Worm (Caenorhabditis elegans): ENCODE measurements around the gene rpn-3.

rpn-3 gene

DNA sequence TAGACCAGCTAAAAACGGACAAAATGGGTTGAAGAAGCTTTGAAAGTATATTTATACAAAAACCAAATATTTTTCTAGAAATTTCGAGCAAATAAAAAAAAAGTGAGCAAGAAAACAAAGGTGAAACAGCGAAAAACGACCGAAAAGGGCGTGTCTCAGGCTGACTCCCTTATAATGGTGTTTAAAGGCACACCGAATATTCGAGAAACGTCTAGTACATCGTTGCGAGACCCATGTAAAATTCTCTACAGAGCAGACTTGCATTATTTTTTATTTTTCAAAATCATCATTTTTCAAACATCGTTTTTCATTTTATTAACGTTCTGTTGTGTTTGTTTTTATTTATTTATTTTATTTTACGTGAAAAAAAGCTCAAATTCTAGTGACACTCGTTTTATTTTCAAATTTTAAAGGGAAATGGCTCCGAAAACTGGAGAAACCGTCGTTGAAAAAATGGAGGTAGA lies at the start of gene rpn-3:
rpn-3 (plus strand) TSS at position 414 of the 464 bp plus-strand sequence.
- TF ChIP-seq hmg-1.1 (GFP tag; IDR thresholded peaks at IDR 0.05) (peak; percentile 84), tag-97 (GFP tag; IDR thresholded peaks at IDR 0.05) (no peak), sdz-12 (GFP tag; optimal IDR thresholded peaks at IDR 0.05) (no peak), daf-16 (GFP tag; optimal IDR thresholded peaks at IDR 0.05) (peak; percentile 73 to 96), daf-16 (tag; optimal IDR thresholded peaks at IDR 0.05) (peak; percentile 84), ZK546.5 (tag; optimal IDR thresholded peaks at IDR 0.05) (no peak), nhr-41 (GFP tag; IDR thresholded peaks at IDR 0.05) (peak; percentile 21; the same call in 1 of the 2 replicates), nhr-111 (GFP tag; optimal IDR thresholded peaks at IDR 0.05) (no peak), lin-1 (GFP tag; IDR thresholded peaks at IDR 0.05) (peak; percentile 68; the same call in 1 of the 2 replicates), nhr-42 (GFP tag; IDR thresholded peaks at IDR 0.05) (peak; percentile 72; the same call in 1 of the 2 replicates), spr-1 (tag; optimal IDR thresholded peaks at IDR 0.05) (peak; percentile 87), dmd-9 (GFP tag; IDR thresholded peaks at IDR 0.05) (peak; percentile 81), lsy-2 (tag; optimal IDR thresholded peaks at IDR 0.05) (peak; percentile 91 to 98), unc-130 (GFP tag; optimal IDR thresholded peaks at IDR 0.05) (peak; percentile 74), skn-1 (tag; optimal IDR thresholded peaks at IDR 0.05) (no peak), lim-7 (GFP tag; IDR thresholded peaks at IDR 0.05) (no peak), jun-1 (tag; optimal IDR thresholded peaks at IDR 0.05) (peak; percentile 74), pha-4 (GFP tag; IDR thresholded peaks at IDR 0.05) (peak; percentile 93), pha-4 (tag; optimal IDR thresholded peaks at IDR 0.05) (peak; percentile 98), mxl-2 (GFP tag; conservative IDR thresholded peaks at IDR 0.05) (no peak), nhr-6 (tag; optimal IDR thresholded peaks at IDR 0.05) (peak; percentile 94), daf-12 (tag; optimal IDR thresholded peaks at IDR 0.05) (no peak), R02D3.7 (tag; optimal IDR thresholded peaks at IDR 0.05) (no peak), dpl-1 (GFP tag; optimal IDR thresholded peaks at IDR 0.05) (peak; percentile 89), Y5F2A.4 (GFP tag; optimal IDR thresholded peaks at IDR 0.05) (no peak), zfp-2 (tag; optimal IDR thresholded peaks at IDR 0.05) (peak; percentile 75), fkh-10 (GFP tag; optimal IDR thresholded peaks at IDR 0.05) (peak; percentile 89), aha-1 (tag) (peak; percentile 96), ceh-82 (tag; optimal IDR thresholded peaks at IDR 0.05) (no peak), D1046.2 (GFP tag; IDR thresholded peaks at IDR 0.05) (no peak), spr-3 (GFP tag; optimal IDR thresholded peaks at IDR 0.05) (peak; percentile 78), lir-3 (tag; optimal IDR thresholded peaks at IDR 0.05) (peak; percentile 61), F49E8.2 (tag; optimal IDR thresholded peaks at IDR 0.05; ENCODE audit: borderline replicate concordance) (peak; percentile 87), lin-39 (tag; optimal IDR thresholded peaks at IDR 0.05) (peak; percentile 48), saeg-2 (GFP tag; IDR thresholded peaks at IDR 0.05) (peak; percentile 82), mep-1 (tag; optimal IDR thresholded peaks at IDR 0.05) (peak; percentile 98), lin-13 (GFP tag; optimal IDR thresholded peaks at IDR 0.05) (peak; percentile 93), hlh-30 (tag; optimal IDR thresholded peaks at IDR 0.05; ENCODE audit: insufficient read depth) (peak; percentile 94), mdt-29 (GFP tag; IDR thresholded peaks at IDR 0.05) (peak; percentile 99), nhr-10 (tag; optimal IDR thresholded peaks at IDR 0.05) (peak; percentile 53), dmd-8 (GFP tag; IDR thresholded peaks at IDR 0.05) (no peak), madf-5 (GFP tag; IDR thresholded peaks at IDR 0.05) (no peak), tra-1 (GFP tag; IDR thresholded peaks at IDR 0.05) (peak; percentile 91), hlh-11 (tag; optimal IDR thresholded peaks at IDR 0.05) (peak; percentile 95), madf-9 (GFP tag; conservative IDR thresholded peaks at IDR 0.05) (peak; percentile 66), nhr-48 (tag; optimal IDR thresholded peaks at IDR 0.05) (peak; percentile 74), vab-7 (GFP tag; IDR thresholded peaks at IDR 0.05) (no peak; the same call in 1 of the 2 replicates), Y105C5A.15 (GFP tag; IDR thresholded peaks at IDR 0.05) (no peak), nhr-28 (tag; optimal IDR thresholded peaks at IDR 0.05) (peak; percentile 96), nhr-76 (tag; optimal IDR thresholded peaks at IDR 0.05) (peak; percentile 58), pqm-1 (tag; optimal IDR thresholded peaks at IDR 0.05) (peak; percentile 42), unc-62 (GFP tag; optimal IDR thresholded peaks at IDR 0.05 in 1 of 2) (peak in 1 of 2 experiments; percentile 72), unc-62 (tag; optimal IDR thresholded peaks at IDR 0.05) (no peak)
